Worm (Caenorhabditis elegans) whole organism, L1 larva: ENCODE measurements around the gene F58B3.4.

Experiments used
- C16A3.4 ChIP-seq: fragments of 150-350 bp; optimal IDR thresholded peaks from 2 replicates; lab custom pipeline; 2014; ENCODE audit warnings: missing biosample characterization, missing genetic modification characterization
- C34B4.2 ChIP-seq: sonication (generic microtip); optimal IDR thresholded peaks from 2 replicates; lab custom pipeline; 2017; ENCODE audit warnings: mild to moderate bottlenecking, missing genetic modification characterization, missing compliant biosample characterization
- F16B12.6 ChIP-seq: fragments of 150-350 bp; optimal IDR thresholded peaks from 2 replicates; lab custom pipeline; 2014; ENCODE audit warnings: missing biosample characterization, missing genetic modification characterization
- Y116A8C.19 ChIP-seq: sonication (generic microtip); optimal IDR thresholded peaks from 2 replicates; lab custom pipeline; 2016; ENCODE audit warnings: missing compliant biosample characterization, missing genetic modification characterization, borderline replicate concordance
- alr-1 ChIP-seq: fragments of 200-800 bp; sonication (Bioruptor generic); optimal IDR thresholded peaks from 2 replicates; lab custom pipeline; 2018; ENCODE audit warnings: borderline replicate concordance, mild to moderate bottlenecking, missing genetic modification characterization, missing compliant biosample characterization
- aly-2 ChIP-seq: fragments of 150-350 bp; optimal IDR thresholded peaks from 2 replicates; lab custom pipeline; 2014; ENCODE audit warnings: missing biosample characterization, missing genetic modification characterization
- ama-1 ChIP-seq: fragments of 150-350 bp; optimal IDR thresholded peaks from 2 replicates; lab custom pipeline; 2014
- ceh-63 ChIP-seq: fragments of 200-800 bp; sonication (Bioruptor generic); optimal IDR thresholded peaks from 2 replicates; lab custom pipeline; 2018; ENCODE audit warnings: mild to moderate bottlenecking, missing genetic modification characterization, missing compliant biosample characterization
- ceh-82 ChIP-seq, 3 experiments: fragments of 150-350 bp in 1 of 3; sonication (generic microtip) in 2 of 3; optimal IDR thresholded peaks; 2 replicates each; lab custom pipeline; 2014 to 2017; ENCODE audit warnings: missing biosample characterization in 3 of 3, missing genetic modification characterization in 3 of 3
- dpl-1 ChIP-seq, 3 experiments: fragments of 150-350 bp in 2 of 3; sonication (generic microtip) in 1 of 3; optimal IDR thresholded peaks; 2 replicates each; lab custom pipeline; 2014 to 2017; ENCODE audit warnings: missing biosample characterization in 3 of 3, missing genetic modification characterization in 3 of 3, missing genetic modification reagents in 3 of 3
- efl-1 ChIP-seq, 4 experiments: fragments of 150-350 bp; optimal IDR thresholded peaks in 3 of 4; peaks in 1 of 4; 1 replicate in 1 of 4; 2 replicates in 3 of 4; lab custom pipeline; 2014; ENCODE audit warnings: missing biosample characterization in 2 of 4, missing genetic modification characterization in 2 of 4, missing genetic modification reagents in 2 of 4
- efl-3 ChIP-seq: fragments of 200-800 bp; sonication (Bioruptor generic); optimal IDR thresholded peaks from 2 replicates; lab custom pipeline; 2018; ENCODE audit warnings: mild to moderate bottlenecking, missing genetic modification characterization, missing compliant biosample characterization
- egl-27 ChIP-seq, 2 experiments: fragments of 150-350 bp in 1 of 2; sonication (generic microtip); optimal IDR thresholded peaks; 3 replicates each; lab custom pipeline; 2017 to 2018; ENCODE audit warnings: missing biosample characterization in 2 of 2, missing genetic modification characterization in 2 of 2, missing genetic modification reagents in 2 of 2
- fkh-8 ChIP-seq: sonication (generic microtip); optimal IDR thresholded peaks from 2 replicates; lab custom pipeline; 2016; ENCODE audit warnings: mild to moderate bottlenecking, missing genetic modification characterization, missing compliant biosample characterization
- fos-1 ChIP-seq: fragments of 150-350 bp; optimal IDR thresholded peaks from 2 replicates; lab custom pipeline; 2014; ENCODE audit warnings: missing biosample characterization, missing genetic modification characterization
- hlh-17 ChIP-seq: fragments of 200-800 bp; sonication (Bioruptor generic); optimal IDR thresholded peaks from 2 replicates; lab custom pipeline; 2018; ENCODE audit warnings: missing genetic modification characterization, mild to moderate bottlenecking, missing compliant biosample characterization, moderate library complexity, borderline replicate concordance
- hpl-2 ChIP-seq: fragments of 150-350 bp; optimal IDR thresholded peaks from 2 replicates; lab custom pipeline; 2014; ENCODE audit warnings: missing biosample characterization, missing genetic modification reagents, missing genetic modification characterization
- irx-1 ChIP-seq: sonication (generic microtip); optimal IDR thresholded peaks from 2 replicates; lab custom pipeline; 2016; ENCODE audit warnings: missing genetic modification characterization, missing compliant biosample characterization
- jun-1 ChIP-seq: fragments of 150-350 bp; optimal IDR thresholded peaks from 2 replicates; lab custom pipeline; 2014; ENCODE audit warnings: missing biosample characterization, missing genetic modification reagents, missing genetic modification characterization
- lin-35 ChIP-seq, 2 experiments: fragments of 150-350 bp; optimal IDR thresholded peaks; 2 replicates each; lab custom pipeline; 2014; ENCODE audit warnings: missing biosample characterization in 2 of 2, missing genetic modification characterization in 2 of 2, missing genetic modification reagents in 2 of 2
- lin-39 ChIP-seq: fragments of 150-350 bp; optimal IDR thresholded peaks from 2 replicates; lab custom pipeline; 2014; ENCODE audit warnings: missing biosample characterization, missing genetic modification reagents, missing genetic modification characterization
- mab-9 ChIP-seq: fragments of 200-800 bp; sonication (Bioruptor generic); IDR thresholded peaks from 2 replicates; pipeline ENCODE4 v1.3.6; 2022; ENCODE audit warnings: missing genetic modification reagents, missing genetic modification characterization, missing compliant biosample characterization
- mef-2 ChIP-seq: fragments of 150-350 bp; optimal IDR thresholded peaks from 2 replicates; lab custom pipeline; 2014; ENCODE audit warnings: missing biosample characterization, missing genetic modification characterization
- mep-1 ChIP-seq: fragments of 150-350 bp; optimal IDR thresholded peaks from 2 replicates; lab custom pipeline; 2014; ENCODE audit warnings: missing biosample characterization, missing genetic modification characterization
- nhr-12 ChIP-seq: sonication (generic microtip); optimal IDR thresholded peaks from 2 replicates; lab custom pipeline; 2017; ENCODE audit warnings: missing biosample characterization, missing genetic modification characterization
- nhr-20 ChIP-seq: sonication (generic microtip); optimal IDR thresholded peaks from 2 replicates; lab custom pipeline; 2016; ENCODE audit warnings: mild to moderate bottlenecking, missing genetic modification characterization, missing compliant biosample characterization
- nhr-28 ChIP-seq: fragments of 150-350 bp; optimal IDR thresholded peaks from 2 replicates; lab custom pipeline; 2014; ENCODE audit warnings: missing biosample characterization, missing genetic modification characterization
- nhr-47 ChIP-seq: sonication (generic microtip); optimal IDR thresholded peaks from 2 replicates; lab custom pipeline; 2016; ENCODE audit warnings: mild to moderate bottlenecking, missing genetic modification characterization, moderate library complexity, missing compliant biosample characterization
- nhr-71 ChIP-seq: sonication (generic microtip); optimal IDR thresholded peaks from 2 replicates; lab custom pipeline; 2016; ENCODE audit warnings: mild to moderate bottlenecking, missing genetic modification characterization, moderate library complexity, missing compliant biosample characterization
- nhr-76 ChIP-seq: sonication (generic microtip); optimal IDR thresholded peaks from 2 replicates; lab custom pipeline; 2017; ENCODE audit warnings: missing biosample characterization, missing genetic modification characterization
- nhr-77 ChIP-seq: fragments of 150-350 bp; optimal IDR thresholded peaks from 2 replicates; lab custom pipeline; 2014; ENCODE audit warnings: missing biosample characterization, missing genetic modification characterization
- nhr-84 ChIP-seq: sonication (generic microtip); optimal IDR thresholded peaks from 2 replicates; lab custom pipeline; 2017; ENCODE audit warnings: missing biosample characterization, missing genetic modification characterization
- nhr-85 ChIP-seq: sonication (generic microtip); peaks from one replicate; lab custom pipeline; 2016; ENCODE audit warnings: missing genetic modification characterization, inconsistent platforms, missing compliant biosample characterization
- nhr-90 ChIP-seq: sonication (generic microtip); optimal IDR thresholded peaks from 2 replicates; lab custom pipeline; 2016; ENCODE audit warnings: mild to moderate bottlenecking, missing genetic modification characterization, missing compliant biosample characterization; ENCODE audit not compliant: poor library complexity
- pag-3 ChIP-seq: sonication (generic microtip); optimal IDR thresholded peaks from 2 replicates; lab custom pipeline; 2017; ENCODE audit warnings: missing genetic modification characterization, mild to moderate bottlenecking, missing compliant biosample characterization, antibody characterized with exemption, borderline replicate concordance; ENCODE audit not compliant: insufficient read depth
- pax-3 ChIP-seq: fragments of 200-800 bp; sonication (Bioruptor generic); optimal IDR thresholded peaks from 2 replicates; lab custom pipeline; 2018; ENCODE audit warnings: mild to moderate bottlenecking, missing genetic modification characterization, moderate library complexity, missing compliant biosample characterization
- rnt-1 ChIP-seq: sonication (generic microtip); optimal IDR thresholded peaks from 2 replicates; lab custom pipeline; 2016; ENCODE audit warnings: mild to moderate bottlenecking, missing genetic modification characterization, moderate library complexity, missing compliant biosample characterization
- snu-23 ChIP-seq: sonication (generic microtip); optimal IDR thresholded peaks from 2 replicates; lab custom pipeline; 2016; ENCODE audit warnings: missing genetic modification characterization, missing compliant biosample characterization
- sox-4 ChIP-seq: sonication (generic microtip); optimal IDR thresholded peaks from 2 replicates; lab custom pipeline; 2016; ENCODE audit warnings: missing genetic modification characterization, missing compliant biosample characterization
- sptf-1 ChIP-seq: fragments of 150-350 bp; optimal IDR thresholded peaks from 2 replicates; lab custom pipeline; 2014; ENCODE audit warnings: missing biosample characterization, missing genetic modification characterization
- sup-37 ChIP-seq: fragments of 200-800 bp; sonication (Bioruptor generic); optimal IDR thresholded peaks from 2 replicates; lab custom pipeline; 2018; ENCODE audit warnings: mild to moderate bottlenecking, missing genetic modification characterization, missing compliant biosample characterization
- swsn-7 ChIP-seq: sonication (generic microtip); optimal IDR thresholded peaks from 2 replicates; lab custom pipeline; 2016; ENCODE audit warnings: missing genetic modification characterization, missing compliant biosample characterization
- tbx-2 ChIP-seq: sonication (generic microtip); optimal IDR thresholded peaks from 2 replicates; lab custom pipeline; 2016; ENCODE audit warnings: missing genetic modification characterization, missing compliant biosample characterization
- unc-130 ChIP-seq: fragments of 150-350 bp; optimal IDR thresholded peaks from 2 replicates; lab custom pipeline; 2017; ENCODE audit warnings: missing biosample characterization, missing genetic modification characterization, inconsistent platforms
- unc-30 ChIP-seq: sonication (generic microtip); optimal IDR thresholded peaks from 2 replicates; lab custom pipeline; 2017; ENCODE audit warnings: missing biosample characterization, missing genetic modification characterization
- unc-98 ChIP-seq: fragments of 200-800 bp; sonication (Bioruptor generic); IDR thresholded peaks from 2 replicates; pipeline ENCODE4 v1.3.6; 2022; ENCODE audit warnings: missing genetic modification characterization, missing compliant biosample characterization
- xbp-1 ChIP-seq: sonication (generic microtip); optimal IDR thresholded peaks from 2 replicates; lab custom pipeline; 2016; ENCODE audit warnings: missing genetic modification characterization, missing compliant biosample characterization
- zip-4 ChIP-seq: fragments of 200-800 bp; sonication (Bioruptor generic); optimal IDR thresholded peaks from 2 replicates; lab custom pipeline; 2018; ENCODE audit warnings: mild to moderate bottlenecking, missing genetic modification characterization, moderate library complexity, missing compliant biosample characterization
- ztf-11 ChIP-seq, 2 experiments: sonication (generic microtip); optimal IDR thresholded peaks; 2 replicates each; lab custom pipeline; 2016 to 2017; ENCODE audit warnings: missing genetic modification characterization in 2 of 2, missing biosample characterization in 1 of 2, missing compliant biosample characterization in 1 of 2

The F58B3.4 gene

ce11 chrIV:11594191-11594673, 37.4 kb downstream of the F58B3.4 start, which contains the start of gene mig-38 (continued):
- TF ChIP-seq snu-23 (peak; percentile 51), swsn-7 (peak; percentile 39), unc-30 (tag; lab: Kevin White, UChicago) (no peak), lin-39 (tag; lab: Kevin White, UChicago) (no peak), fos-1 (tag; lab: Kevin White, UChicago) (no peak), xbp-1 (tag; lab: Kevin White, UChicago) (peak; percentile 6), ceh-63 (GFP tag; lab: Kevin White, UChicago) (no peak), egl-27 (tag; optimal IDR thresholded peaks at IDR 0.05; lab: Kevin White, UChicago) (no peak), F16B12.6 (tag; lab: Kevin White, UChicago) (no peak), mef-2 (tag; lab: Kevin White, UChicago) (no peak), irx-1 (no peak), mab-9 (GFP tag; lab: Robert Waterston, UW) (0 out of 2 replicates have a peak, but pooled peaks have one; percentile 11), lin-35 (GFP tag; optimal IDR thresholded peaks at IDR 0.05; lab: Kevin White, UChicago) (peak; percentile 37 to 46), efl-1 (optimal IDR thresholded peaks at IDR 0.05; lab: Kevin White, UChicago) (peak in 1 of 2 experiments; percentile 24), efl-1 (GFP tag; optimal IDR thresholded peaks at IDR 0.05 in 1 of 2; lab: Kevin White, UChicago) (no peak), ceh-82 (tag; optimal IDR thresholded peaks at IDR 0.05; lab: Kevin White, UChicago) (peak; percentile 8 to 63 (median 33)), fkh-8 (tag; lab: Kevin White, UChicago) (peak; percentile 62), efl-3 (GFP tag; lab: Kevin White, UChicago) (peak; percentile 48), alr-1 (tag; lab: Kevin White, UChicago) (no peak), ztf-11 (tag; optimal IDR thresholded peaks at IDR 0.05; lab: Kevin White, UChicago) (peak in 1 of 2 experiments; percentile 14), jun-1 (tag; lab: Kevin White, UChicago) (no peak), nhr-28 (tag; lab: Kevin White, UChicago) (no peak), Y116A8C.19 (tag; lab: Kevin White, UChicago) (no peak), nhr-71 (tag; lab: Kevin White, UChicago) (peak; percentile 70), zip-4 (GFP tag; lab: Kevin White, UChicago) (no peak), hlh-17 (no peak), nhr-76 (tag; lab: Kevin White, UChicago) (no peak), unc-130 (tag; lab: Kevin White, UChicago) (no peak), C34B4.2 (tag; lab: Kevin White, UChicago) (no peak), tbx-2 (tag; lab: Kevin White, UChicago) (peak; percentile 14), nhr-90 (tag; lab: Kevin White, UChicago) (no peak), nhr-20 (tag; lab: Kevin White, UChicago) (peak; percentile 70), nhr-77 (tag; lab: Kevin White, UChicago) (peak; percentile 28), pax-3 (tag; lab: Kevin White, UChicago) (no peak), unc-98 (no peak), nhr-47 (tag; lab: Kevin White, UChicago) (peak; percentile 72), C16A3.4 (tag; lab: Kevin White, UChicago) (no peak), mep-1 (tag; lab: Kevin White, UChicago) (peak; percentile 46), hpl-2 (GFP tag; lab: Kevin White, UChicago) (no peak), nhr-84 (tag; lab: Kevin White, UChicago) (no peak), nhr-85 (tag; lab: Kevin White, UChicago) (peak; percentile 65), dpl-1 (GFP tag; optimal IDR thresholded peaks at IDR 0.05; lab: Kevin White, UChicago) (peak in 1 of 3 experiments; percentile 15), sup-37 (GFP tag; lab: Kevin White, UChicago) (no peak), aly-2 (tag; lab: Kevin White, UChicago) (peak; percentile 19), sox-4 (tag; lab: Kevin White, UChicago) (peak; percentile 2), rnt-1 (peak; percentile 39), sptf-1 (tag; lab: Kevin White, UChicago) (no peak), nhr-12 (tag; lab: Kevin White, UChicago) (no peak), pag-3 (tag; lab: Kevin White, UChicago) (no peak), ama-1 (peak; percentile 93)
